Worm (Caenorhabditis elegans): ENCODE data around the gene srw-13.

DNA sequence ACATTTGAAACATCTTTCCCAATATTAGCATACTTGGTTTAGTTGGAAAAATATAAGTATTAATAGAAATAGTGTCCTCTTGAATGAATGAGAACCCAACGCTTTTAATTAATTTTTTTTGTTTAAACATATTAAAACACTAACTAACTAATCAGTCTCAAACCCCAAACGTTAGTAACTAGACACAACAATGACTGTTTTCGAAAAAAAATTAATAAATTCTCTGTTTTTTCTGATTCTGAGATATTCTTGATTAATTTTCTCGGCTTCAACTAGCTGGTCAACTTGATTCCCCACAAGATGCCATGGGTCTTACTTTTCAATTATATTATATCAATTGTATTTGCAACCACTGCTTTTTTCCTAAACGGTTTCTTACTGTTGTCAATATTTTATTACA, 19.8 kb downstream of the srw-13 start, which contains the start of gene srbc-76:
- TF ChIP-seq nhr-237 (tag; optimal IDR thresholded peaks at IDR 0.05) (no peak), cnd-1 (tag; optimal IDR thresholded peaks at IDR 0.05) (no peak), elt-1 (tag; optimal IDR thresholded peaks at IDR 0.05; ENCODE audit: borderline replicate concordance, insufficient read depth) (no peak)

Data from whole organism, mixed stage, embryonic.